Worm (Caenorhabditis elegans): ENCODE data around the gene C55A6.6.

ce11 chrV:11492456-11492855 lies 22.1 kb downstream of the C55A6.6 start, which contains the start of gene T11F9.21:
- TF ChIP-seq nhr-76 (tag; optimal IDR thresholded peaks at IDR 0.05) (no peak), ceh-39 (tag; optimal IDR thresholded peaks at IDR 0.05) (no peak)
